Fruit fly (Drosophila melanogaster) whole organism, embryonic: ENCODE measurements around the gene CG7402.

Experiments
- ATbp ChIP-seq: fragments of 200-800 bp; sonication (Bioruptor generic); optimal IDR thresholded peaks from 2 replicates; lab custom pipeline; 2017; ENCODE audit warnings: missing biosample characterization, mild to moderate bottlenecking, missing genetic modification characterization, missing genetic modification reagents
- Antp ChIP-seq: fragments of 200-800 bp; sonication (Bioruptor generic); optimal IDR thresholded peaks from 3 replicates; lab custom pipeline; 2016; ENCODE audit warnings: missing biosample characterization, missing genetic modification characterization
- Atf6 ChIP-seq: fragments of 200-800 bp; sonication (Bioruptor generic); IDR thresholded peaks from 2 replicates; pipeline ENCODE4 v1.3.6; 2022; ENCODE audit warnings: missing biosample characterization, missing genetic modification characterization
- CG11695 ChIP-seq: fragments of 200-800 bp; sonication (Bioruptor generic); IDR thresholded peaks from 3 replicates; pipeline ENCODE4 v1.3.6; 2022; ENCODE audit warnings: missing biosample characterization, missing genetic modification characterization
- CG12219 ChIP-seq: fragments of 200-800 bp; sonication (Bioruptor generic); optimal IDR thresholded peaks from 3 replicates; lab custom pipeline; 2018; ENCODE audit warnings: missing biosample characterization, mild to moderate bottlenecking, missing genetic modification characterization
- CG14860 ChIP-seq: fragments of 200-800 bp; sonication (Bioruptor generic); IDR thresholded peaks from 3 replicates; pipeline ENCODE4 v1.3.6; 2022; ENCODE audit warnings: missing biosample characterization, missing genetic modification characterization; ENCODE audit not compliant: partially characterized antibody
- CG15479 ChIP-seq: fragments of 200-800 bp; sonication (Bioruptor generic); optimal IDR thresholded peaks from 3 replicates; lab custom pipeline; 2019; ENCODE audit warnings: missing biosample characterization, mild to moderate bottlenecking, missing genetic modification characterization, moderate library complexity
- CG1603 ChIP-seq: fragments of 200-800 bp; sonication (Bioruptor generic); optimal IDR thresholded peaks from 2 replicates; lab custom pipeline; 2019; ENCODE audit warnings: missing biosample characterization, mild to moderate bottlenecking, missing genetic modification characterization, moderate library complexity
- CG16779 ChIP-seq: fragments of 200-800 bp; sonication (Bioruptor generic); IDR thresholded peaks from 2 replicates; pipeline ENCODE4 v1.3.6; 2022; ENCODE audit warnings: missing biosample characterization, missing genetic modification characterization
- CG18764 ChIP-seq: fragments of 200-800 bp; sonication (Bioruptor generic); optimal IDR thresholded peaks from 3 replicates; lab custom pipeline; 2016; ENCODE audit warnings: missing biosample characterization, missing genetic modification characterization
- CG2120 ChIP-seq: fragments of 200-800 bp; sonication (Bioruptor generic); optimal IDR thresholded peaks from 3 replicates; lab custom pipeline; 2016; ENCODE audit warnings: missing biosample characterization, missing genetic modification characterization
- CG4282 ChIP-seq: fragments of 200-800 bp; sonication (Bioruptor generic); optimal IDR thresholded peaks from 2 replicates; lab custom pipeline; 2016; ENCODE audit warnings: missing biosample characterization, missing genetic modification characterization
- CG4328 ChIP-seq: fragments of 200-800 bp; sonication (Bioruptor generic); optimal IDR thresholded peaks from 3 replicates; lab custom pipeline; 2017; ENCODE audit warnings: missing biosample characterization, missing genetic modification reagents, missing genetic modification characterization
- CG4404 ChIP-seq: fragments of 200-800 bp; sonication (Bioruptor generic); IDR thresholded peaks from 2 replicates; pipeline ENCODE4 v1.3.6; 2022; ENCODE audit warnings: missing biosample characterization, missing genetic modification characterization
- CG4617 ChIP-seq: fragments of 200-800 bp; sonication (Bioruptor generic); optimal IDR thresholded peaks from 3 replicates; lab custom pipeline; 2016; ENCODE audit warnings: missing biosample characterization, missing genetic modification characterization, borderline replicate concordance
- CG6175 ChIP-seq: fragments of 200-800 bp; sonication (Bioruptor generic); IDR thresholded peaks from 3 replicates; pipeline ENCODE4 v1.3.6; 2022; ENCODE audit warnings: missing biosample characterization, missing genetic modification characterization
- CG6272 ChIP-seq: fragments of 200-800 bp; sonication (Bioruptor generic); IDR thresholded peaks from 2 replicates; pipeline ENCODE4 v1.3.6; 2022; ENCODE audit warnings: missing biosample characterization, missing genetic modification characterization
- CG6854 ChIP-seq: fragments of 200-800 bp; sonication (Bioruptor generic); optimal IDR thresholded peaks from 3 replicates; lab custom pipeline; 2017; ENCODE audit warnings: missing biosample characterization, mild to moderate bottlenecking, missing genetic modification characterization
- CG7271 ChIP-seq: fragments of 200-800 bp; sonication (Bioruptor generic); optimal IDR thresholded peaks from 2 replicates; lab custom pipeline; 2018; ENCODE audit warnings: missing biosample characterization, mild to moderate bottlenecking, missing genetic modification characterization, moderate library complexity
- CG7357 ChIP-seq: fragments of 200-800 bp; sonication (Bioruptor generic); IDR thresholded peaks from 3 replicates; pipeline ENCODE4 v1.3.6; 2022; ENCODE audit warnings: missing biosample characterization, missing genetic modification characterization
- CG7745 ChIP-seq: fragments of 200-800 bp; sonication (Bioruptor generic); optimal IDR thresholded peaks from 2 replicates; lab custom pipeline; 2018; ENCODE audit warnings: missing biosample characterization, mild to moderate bottlenecking, missing genetic modification characterization, moderate library complexity
- CG7987 ChIP-seq: fragments of 200-800 bp; sonication (Bioruptor generic); optimal IDR thresholded peaks from 2 replicates; lab custom pipeline; 2018; ENCODE audit warnings: missing biosample characterization, mild to moderate bottlenecking, missing genetic modification characterization, moderate library complexity
- CG9797 ChIP-seq: fragments of 200-800 bp; sonication (Bioruptor generic); optimal IDR thresholded peaks from 3 replicates; lab custom pipeline; 2018; ENCODE audit warnings: missing biosample characterization, mild to moderate bottlenecking, missing genetic modification characterization
- Chrac-16 ChIP-seq: fragments of 200-800 bp; sonication (Bioruptor generic); optimal IDR thresholded peaks from 3 replicates; lab custom pipeline; 2016; ENCODE audit warnings: missing biosample characterization, missing genetic modification characterization
- CrebB ChIP-seq: fragments of 200-800 bp; sonication (Bioruptor generic); optimal IDR thresholded peaks from 3 replicates; lab custom pipeline; 2018; ENCODE audit warnings: missing biosample characterization, mild to moderate bottlenecking, missing genetic modification characterization
- Dfd ChIP-seq, 2 experiments: fragments of >200 bp; optimal IDR thresholded peaks; 2 replicates each; lab custom pipeline; 2017; ENCODE audit warnings: missing biosample characterization in 2 of 2, missing genetic modification characterization in 2 of 2
- Dip3 ChIP-seq: fragments of 200-800 bp; sonication (Bioruptor generic); optimal IDR thresholded peaks from 3 replicates; lab custom pipeline; 2016; ENCODE audit warnings: missing biosample characterization, missing genetic modification characterization
- Fer2 ChIP-seq: fragments of 200-800 bp; sonication (Bioruptor generic); optimal IDR thresholded peaks from 2 replicates; lab custom pipeline; 2018; ENCODE audit warnings: missing biosample characterization, mild to moderate bottlenecking, missing genetic modification characterization, moderate library complexity
- Myb ChIP-seq: fragments of 200-800 bp; sonication (Bioruptor generic); optimal IDR thresholded peaks from 2 replicates; lab custom pipeline; 2016; ENCODE audit warnings: missing biosample characterization, missing genetic modification characterization
- NC2α ChIP-seq: fragments of 200-800 bp; sonication (Bioruptor generic); optimal IDR thresholded peaks from 2 replicates; lab custom pipeline; 2016; ENCODE audit warnings: missing biosample characterization, missing genetic modification characterization
- Sox100B ChIP-seq: fragments of 200-800 bp; sonication (Bioruptor generic); optimal IDR thresholded peaks from 3 replicates; lab custom pipeline; 2018; ENCODE audit warnings: missing biosample characterization, mild to moderate bottlenecking, missing genetic modification characterization
- abd-A ChIP-seq: fragments of 200-800 bp; sonication (Bioruptor generic); optimal IDR thresholded peaks from 3 replicates; lab custom pipeline; 2019; ENCODE audit warnings: missing biosample characterization, mild to moderate bottlenecking, missing genetic modification characterization, moderate library complexity
- bbx ChIP-seq: fragments of 200-800 bp; sonication (Bioruptor generic); IDR thresholded peaks from 2 replicates; pipeline ENCODE4 v1.3.6; 2022; ENCODE audit warnings: missing biosample characterization, missing genetic modification characterization; ENCODE audit not compliant: partially characterized antibody
- br ChIP-seq: fragments of >200 bp; optimal IDR thresholded peaks from 2 replicates; lab custom pipeline; 2017
- caup ChIP-seq: fragments of 200-800 bp; sonication (Bioruptor generic); optimal IDR thresholded peaks from 3 replicates; lab custom pipeline; 2017; ENCODE audit warnings: missing biosample characterization, mild to moderate bottlenecking, missing genetic modification characterization, moderate library complexity; ENCODE audit not compliant: severe bottlenecking
- chinmo ChIP-seq: fragments of 200-800 bp; sonication (Bioruptor generic); IDR thresholded peaks from 4 replicates; pipeline ENCODE4 v1.3.6; 2022; ENCODE audit warnings: missing biosample characterization, missing genetic modification characterization; ENCODE audit not compliant: partially characterized antibody
- chn ChIP-seq: fragments of 200-800 bp; sonication (Bioruptor generic); optimal IDR thresholded peaks from 2 replicates; lab custom pipeline; 2016; ENCODE audit warnings: missing biosample characterization, missing genetic modification characterization
- da ChIP-seq: fragments of 200-800 bp; sonication (Bioruptor generic); optimal IDR thresholded peaks from 2 replicates; lab custom pipeline; 2016; ENCODE audit warnings: missing biosample characterization, missing genetic modification characterization
- dmrt99B ChIP-seq: fragments of 200-800 bp; sonication (Bioruptor generic); optimal IDR thresholded peaks from 2 replicates; lab custom pipeline; 2018; ENCODE audit warnings: missing biosample characterization, mild to moderate bottlenecking, missing genetic modification characterization, moderate library complexity
- fu2 ChIP-seq: fragments of 200-800 bp; sonication (Bioruptor generic); optimal IDR thresholded peaks from 2 replicates; lab custom pipeline; 2016; ENCODE audit warnings: missing biosample characterization, missing genetic modification characterization
- gro ChIP-seq: fragments of 200-800 bp; sonication (Bioruptor generic); optimal IDR thresholded peaks from 2 replicates; lab custom pipeline; 2016; ENCODE audit warnings: missing biosample characterization, missing genetic modification characterization
- hkb ChIP-seq, 2 experiments: fragments of 200-800 bp in 1 of 2; fragments of >200 bp in 1 of 2; sonication (Bioruptor generic) in 1 of 2; IDR thresholded peaks in 1 of 2; optimal IDR thresholded peaks in 1 of 2; 2 replicates each; pipeline versions ENCODE4 v1.3.6 to Lab custom; 2017 to 2022; ENCODE audit warnings: missing biosample characterization in 1 of 2, missing genetic modification characterization in 1 of 2
- jigr1 ChIP-seq: fragments of 200-800 bp; sonication (Bioruptor generic); IDR thresholded peaks from 3 replicates; pipeline ENCODE4 v1.3.6; 2022; ENCODE audit warnings: missing biosample characterization, missing genetic modification characterization
- nerfin-2 ChIP-seq: fragments of 200-800 bp; sonication (Bioruptor generic); IDR thresholded peaks from 2 replicates; pipeline ENCODE4 v1.3.6; 2022; ENCODE audit warnings: missing biosample characterization, missing genetic modification characterization; ENCODE audit not compliant: partially characterized antibody
- peb ChIP-seq: fragments of 200-800 bp; sonication (Bioruptor generic); IDR thresholded peaks from 2 replicates; pipeline ENCODE4 v1.3.6; 2022; ENCODE audit warnings: missing biosample characterization, missing genetic modification characterization
- psq ChIP-seq: fragments of 200-800 bp; sonication (Bioruptor generic); optimal IDR thresholded peaks from 2 replicates; lab custom pipeline; 2017; ENCODE audit warnings: missing biosample characterization, missing genetic modification characterization
- row ChIP-seq: fragments of 200-800 bp; sonication (Bioruptor generic); IDR thresholded peaks from 3 replicates; pipeline ENCODE4 v1.3.6; 2022; ENCODE audit warnings: missing biosample characterization, missing genetic modification characterization
- sr ChIP-seq: fragments of 200-800 bp; sonication (Bioruptor generic); IDR thresholded peaks from 3 replicates; pipeline ENCODE4 v1.3.6; 2022; ENCODE audit warnings: missing biosample characterization, missing genetic modification characterization
- ssp ChIP-seq: fragments of 200-800 bp; sonication (Bioruptor generic); IDR thresholded peaks from 2 replicates; pipeline ENCODE4 v1.3.6; 2022; ENCODE audit warnings: missing biosample characterization, missing genetic modification characterization
- stwl ChIP-seq: fragments of 200-800 bp; sonication (Bioruptor generic); optimal IDR thresholded peaks from 3 replicates; lab custom pipeline; 2018; ENCODE audit warnings: missing biosample characterization, mild to moderate bottlenecking, missing genetic modification characterization, moderate library complexity
- sug ChIP-seq: fragments of 200-800 bp; optimal IDR thresholded peaks from 2 replicates; lab custom pipeline; 2019; ENCODE audit warnings: missing biosample characterization, mild to moderate bottlenecking, missing genetic modification characterization, moderate library complexity

The CG7402 gene

dm6 chr3L:17912448-17912847 is 24.9 kb downstream of the CG7402 start, which contains the start of gene CG5290 (continued):
- TF ChIP-seq Fer2 (no peak), CG6175 (no peak), CG12219 (GFP tag; lab: Kevin White, UChicago) (no peak), CrebB (tag; lab: Kevin White, UChicago) (no peak), psq (GFP tag; lab: Kevin White, UChicago) (no peak), CG2120 (GFP tag; lab: Kevin White, UChicago) (peak; percentile 67), CG7357 (GFP tag; lab: Robert Waterston, UW) (no peak), caup (GFP tag; lab: Kevin White, UChicago) (no peak), CG4328 (GFP tag; lab: Kevin White, UChicago) (no peak), abd-A (tag; lab: Kevin White, UChicago) (peak; percentile 7), CG11695 (GFP tag; lab: Robert Waterston, UW) (no peak), ssp (no peak), CG15479 (GFP tag; lab: Kevin White, UChicago) (no peak), sug (tag; lab: Kevin White, UChicago) (peak; percentile 3), CG7745 (tag; lab: Kevin White, UChicago) (no peak), Dip3 (GFP tag; lab: Kevin White, UChicago) (peak; percentile 31), NC2α (no peak), Antp (GFP tag; lab: Kevin White, UChicago) (peak; percentile 12), CG9797 (GFP tag; lab: Kevin White, UChicago) (peak; percentile 12), gro (GFP tag; lab: Kevin White, UChicago) (peak; percentile 30), fu2 (GFP tag; lab: Kevin White, UChicago) (peak; percentile 8), Atf6 (GFP tag; lab: Robert Waterston, UW) (no peak), CG4617 (GFP tag; lab: Kevin White, UChicago) (peak; percentile 7), CG1603 (tag; lab: Kevin White, UChicago) (peak; percentile 29), da (GFP tag; lab: Kevin White, UChicago) (no peak), CG4282 (GFP tag; lab: Kevin White, UChicago) (no peak), dmrt99B (tag; lab: Kevin White, UChicago) (no peak), jigr1 (GFP tag; lab: Robert Waterston, UW) (no peak), Myb (GFP tag; lab: Kevin White, UChicago) (peak; percentile 69), Dfd (GFP tag; optimal IDR thresholded peaks at IDR 0.05; lab: Kevin White, UChicago) (no peak), CG18764 (GFP tag; lab: Kevin White, UChicago) (peak; percentile 2), chn (GFP tag; lab: Kevin White, UChicago) (peak; percentile 6), CG16779 (no peak), row (GFP tag; lab: Robert Waterston, UW) (peak; percentile 62; the same call in 2 of the 3 replicates), CG7271 (tag; lab: Kevin White, UChicago) (no peak), CG6272 (no peak), CG7987 (no peak), CG14860 (GFP tag; lab: Robert Waterston, UW) (peak; percentile 18; the same call in 1 of the 3 replicates), ATbp (GFP tag; lab: Kevin White, UChicago) (no peak), br (no peak), hkb (optimal IDR thresholded peaks at IDR 0.05; lab: Kevin White, UChicago) (no peak), hkb (GFP tag; IDR thresholded peaks at IDR 0.05; lab: Robert Waterston, UW) (no peak), chinmo (GFP tag; lab: Robert Waterston, UW) (no peak), sr (GFP tag; lab: Robert Waterston, UW) (no peak), nerfin-2 (GFP tag; lab: Robert Waterston, UW) (no peak), CG6854 (no peak), peb (GFP tag; lab: Robert Waterston, UW) (no peak), Sox100B (peak; percentile 11), Chrac-16 (peak; percentile 42), stwl (tag; lab: Kevin White, UChicago) (peak; percentile 76), bbx (no peak; the same call in 1 of the 2 replicates), CG4404 (no peak)
